Worm (Caenorhabditis elegans) whole organism, young adult: Measurements from ENCODE around the gene irld-17.

Source experiments
- ama-1 ChIP-seq, 3 experiments: fragments of 150-350 bp in 1 of 3; sonication (generic microtip) in 2 of 3; optimal IDR thresholded peaks; 2 replicates each; lab custom pipeline; 2014 to 2018; ENCODE audit warnings: missing biosample characterization in 2 of 3, missing genetic modification characterization in 2 of 3, missing genetic modification reagents in 2 of 3
- cebp-2 ChIP-seq: fragments of 200-800 bp; sonication (Bioruptor generic); IDR thresholded peaks from 2 replicates; pipeline ENCODE4 v1.3.6; 2022; ENCODE audit warnings: missing genetic modification characterization, missing compliant biosample characterization
- hlh-12 ChIP-seq: sonication (generic microtip); optimal IDR thresholded peaks from 2 replicates; lab custom pipeline; 2016; ENCODE audit warnings: missing genetic modification characterization, missing compliant biosample characterization
- hmg-1.2 ChIP-seq: fragments of 200-800 bp; sonication (Bioruptor generic); IDR thresholded peaks from 2 replicates; pipeline ENCODE4 v1.3.6; 2022; ENCODE audit warnings: missing genetic modification reagents, missing genetic modification characterization, missing compliant biosample characterization
- pha-4 ChIP-seq: fragments of 150-350 bp; sonication (generic microtip); optimal IDR thresholded peaks from 2 replicates; lab custom pipeline; 2014; ENCODE audit warnings: missing biosample characterization, missing genetic modification reagents, missing genetic modification characterization
- sea-2 ChIP-seq: fragments of 200-800 bp; sonication (Bioruptor generic); IDR thresholded peaks from 2 replicates; pipeline ENCODE4 v1.3.6; 2022; ENCODE audit warnings: missing genetic modification characterization, missing compliant biosample characterization
- snpc-1.3 ChIP-seq: sonication (generic microtip); optimal IDR thresholded peaks from 2 replicates; lab custom pipeline; 2017; ENCODE audit warnings: missing genetic modification characterization, mild to moderate bottlenecking, missing compliant biosample characterization, antibody characterized with exemption, moderate library complexity, missing genotype, missing genetic modification reagents; ENCODE audit not compliant: insufficient read depth
- unc-62 ChIP-seq: fragments of 150-350 bp; optimal IDR thresholded peaks from 2 replicates; lab custom pipeline; 2014; ENCODE audit warnings: missing biosample characterization, missing genetic modification reagents, missing genetic modification characterization
- ztf-22 ChIP-seq: fragments of 200-800 bp; sonication (Bioruptor generic); optimal IDR thresholded peaks from 2 replicates; lab custom pipeline; 2018; ENCODE audit warnings: mild to moderate bottlenecking, missing genetic modification characterization, moderate library complexity, missing compliant biosample characterization

DNA sequence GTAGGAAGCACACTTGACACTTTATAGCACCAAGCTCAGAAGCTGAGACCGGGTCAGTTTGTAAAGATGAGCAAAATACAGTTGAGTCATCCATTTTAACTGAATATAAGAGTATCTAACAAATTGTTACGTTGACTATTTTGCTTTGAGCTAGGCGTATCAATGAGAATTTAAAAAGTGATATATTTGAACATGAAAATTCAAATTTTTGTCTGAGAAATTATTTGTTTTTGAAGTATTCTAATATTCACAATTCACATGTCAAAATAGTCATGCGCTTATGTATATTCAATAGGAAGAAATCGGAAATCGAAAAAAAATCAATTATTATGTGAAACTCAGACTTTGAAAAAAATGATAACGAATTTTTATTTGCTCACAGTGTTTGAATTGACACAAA, 7.5 kb upstream of the irld-17 start, which contains the start of gene nhr-110:
- TF ChIP-seq ztf-22 (GFP tag; lab: Kevin White, UChicago), result no peak
- TF ChIP-seq hmg-1.2, result no peak
- no peak for TF ChIP-seq cebp-2 (GFP tag; lab: Robert Waterston, UW)
- no peak for TF ChIP-seq hlh-12 (tag; lab: Kevin White, UChicago)
- TF ChIP-seq unc-62 (GFP tag; lab: Kevin White, UChicago), result no peak
- no peak for TF ChIP-seq ama-1 (optimal IDR thresholded peaks at IDR 0.05; lab: Kevin White, UChicago)
- no peak for TF ChIP-seq ama-1 (GFP tag; optimal IDR thresholded peaks at IDR 0.05; lab: Kevin White, UChicago)
- TF ChIP-seq snpc-1.3 (tag; lab: Kevin White, UChicago), result no peak
- no peak for TF ChIP-seq pha-4 (tag; lab: Kevin White, UChicago)
- no peak for TF ChIP-seq sea-2 (GFP tag; lab: Robert Waterston, UW)
